Worm (Caenorhabditis elegans) whole organism, early embryonic: ENCODE data around the gene R07E5.6.

ENCODE experiments used
- B0310.2 ChIP-seq: sonication (generic microtip); optimal IDR thresholded peaks from 2 replicates; lab custom pipeline; 2016; ENCODE audit warnings: mild to moderate bottlenecking, missing genetic modification characterization, missing compliant biosample characterization
- F13C5.2 ChIP-seq: sonication (generic microtip); optimal IDR thresholded peaks from 2 replicates; lab custom pipeline; 2017; ENCODE audit warnings: mild to moderate bottlenecking, missing genetic modification characterization, inconsistent platforms, missing compliant biosample characterization
- ceh-36 ChIP-seq: sonication (generic microtip); optimal IDR thresholded peaks from 2 replicates; lab custom pipeline; 2016; ENCODE audit warnings: missing genetic modification characterization, inconsistent platforms, missing compliant biosample characterization
- hmbx-1 ChIP-seq: sonication (generic microtip); optimal IDR thresholded peaks from 2 replicates; lab custom pipeline; 2016; ENCODE audit warnings: mild to moderate bottlenecking, missing genetic modification characterization, missing compliant biosample characterization
- hmg-4 ChIP-seq: fragments of 200-800 bp; sonication (Bioruptor generic); optimal IDR thresholded peaks from 2 replicates; lab custom pipeline; 2018; ENCODE audit warnings: mild to moderate bottlenecking, missing genetic modification characterization, missing compliant biosample characterization
- pes-1 ChIP-seq: fragments of 200-800 bp; sonication (Bioruptor generic); IDR thresholded peaks from 2 replicates; pipeline ENCODE4 v1.3.6; 2022; ENCODE audit warnings: missing genetic modification reagents, missing genetic modification characterization, missing compliant biosample characterization
- tbx-11 ChIP-seq: fragments of 200-800 bp; sonication (Bioruptor generic); IDR thresholded peaks from 2 replicates; pipeline ENCODE4 v1.3.6; 2022; ENCODE audit warnings: missing genetic modification characterization, missing compliant biosample characterization

DNA sequence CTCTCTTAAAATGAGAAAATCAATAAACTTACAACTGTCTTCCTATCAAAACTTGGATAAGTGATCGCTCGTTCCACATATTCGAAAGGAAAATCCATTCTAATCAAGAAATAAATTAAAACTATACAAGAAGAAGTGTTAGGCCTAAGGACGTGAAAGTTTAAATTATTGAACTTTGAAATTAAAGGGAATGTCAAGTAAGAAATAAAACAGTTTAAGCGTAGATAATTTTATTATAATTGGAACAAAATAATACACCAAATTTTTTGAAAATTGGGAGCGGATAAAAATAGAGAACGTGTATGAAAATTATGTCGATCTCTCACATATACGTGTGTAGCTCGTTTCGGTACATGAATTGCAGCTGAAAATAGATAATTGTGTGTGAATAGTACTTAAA, 30.8 kb downstream of the R07E5.6 start, which contains the start of gene C28A5.6:
- TF ChIP-seq hmbx-1 (tag; lab: Kevin White, UChicago), result no peak
- TF ChIP-seq B0310.2, result no peak
- no peak for TF ChIP-seq pes-1 (GFP tag; lab: Robert Waterston, UW)
- no peak for TF ChIP-seq tbx-11 (GFP tag; lab: Robert Waterston, UW)
- TF ChIP-seq ceh-36 (tag; lab: Kevin White, UChicago), result no peak
- TF ChIP-seq hmg-4 (GFP tag; lab: Kevin White, UChicago), result no peak
- no peak for TF ChIP-seq F13C5.2
